Worm (Caenorhabditis elegans): ENCODE results near the gene efa-6.

DNA sequence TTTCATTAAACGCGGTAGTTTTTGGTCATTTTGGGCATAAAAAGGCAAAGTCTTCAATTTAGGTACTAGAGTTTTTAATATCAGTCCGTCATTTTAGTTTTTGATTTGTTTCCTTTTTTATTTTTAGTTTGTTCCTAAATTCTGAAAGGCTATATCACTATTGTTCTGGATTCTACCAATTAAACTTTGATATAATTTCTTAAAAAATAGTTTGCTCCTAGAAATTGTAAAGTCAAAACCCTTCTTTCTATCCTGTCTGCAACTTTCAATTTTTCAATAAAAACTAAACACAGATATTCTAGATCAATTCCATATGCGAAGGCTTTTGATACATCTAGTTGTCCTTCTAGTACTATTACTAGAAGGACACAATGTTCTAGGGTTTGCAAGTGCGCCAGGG lies 41.5 kb downstream of the efa-6 start, which contains the start of gene K08E7.5:
- TF ChIP-seq tlp-1 (tag; optimal IDR thresholded peaks at IDR 0.05), result no peak
- no peak for TF ChIP-seq lsy-2 (tag; optimal IDR thresholded peaks at IDR 0.05)
